Worm (Caenorhabditis elegans) whole organism, young adult: ENCODE data around the gene C01G10.17.

Experiments used
- F39B2.1 ChIP-seq: fragments of 200-800 bp; sonication (Bioruptor generic); IDR thresholded peaks from 2 replicates; pipeline ENCODE4 v1.3.6; 2022; ENCODE audit warnings: missing genetic modification reagents, missing genetic modification characterization, missing compliant biosample characterization
- F55B11.4 ChIP-seq: sonication (generic microtip); optimal IDR thresholded peaks from 2 replicates; lab custom pipeline; 2016; ENCODE audit warnings: missing compliant biosample characterization, missing genetic modification characterization, borderline replicate concordance; ENCODE audit not compliant: insufficient read depth
- F57A8.1 ChIP-seq: fragments of 200-800 bp; sonication (Bioruptor generic); optimal IDR thresholded peaks from 2 replicates; lab custom pipeline; 2018; ENCODE audit warnings: mild to moderate bottlenecking, missing genetic modification characterization, moderate library complexity, missing compliant biosample characterization
- K12H6.12 ChIP-seq: fragments of 200-800 bp; sonication (Bioruptor generic); optimal IDR thresholded peaks from 2 replicates; lab custom pipeline; 2018; ENCODE audit warnings: mild to moderate bottlenecking, missing genetic modification characterization, missing compliant biosample characterization
- Y53F4B.3 ChIP-seq: fragments of 200-800 bp; sonication (Bioruptor generic); IDR thresholded peaks from 2 replicates; pipeline ENCODE4 v1.3.6; 2022; ENCODE audit warnings: missing genetic modification reagents, missing genetic modification characterization, missing compliant biosample characterization
- ceh-58 ChIP-seq: fragments of 200-800 bp; sonication (Bioruptor generic); IDR thresholded peaks from 2 replicates; pipeline ENCODE4 v1.3.6; 2022; ENCODE audit warnings: missing genetic modification characterization, missing compliant biosample characterization
- ceh-79 ChIP-seq: sonication (generic microtip); optimal IDR thresholded peaks from 2 replicates; lab custom pipeline; 2017; ENCODE audit warnings: mild to moderate bottlenecking, missing genetic modification characterization, missing compliant biosample characterization
- ceh-91 ChIP-seq: fragments of 200-800 bp; sonication (Bioruptor generic); IDR thresholded peaks from 2 replicates; pipeline ENCODE4 v1.3.6; 2022; ENCODE audit warnings: missing genetic modification reagents, missing genetic modification characterization, missing compliant biosample characterization
- chd-7 ChIP-seq: sonication (generic microtip); optimal IDR thresholded peaks from 2 replicates; lab custom pipeline; 2016; ENCODE audit warnings: mild to moderate bottlenecking, missing genetic modification characterization, moderate library complexity, missing compliant biosample characterization
- dpff-1 ChIP-seq: sonication (generic microtip); optimal IDR thresholded peaks from 2 replicates; lab custom pipeline; 2017; ENCODE audit warnings: mild to moderate bottlenecking, missing genetic modification characterization, missing compliant biosample characterization
- egl-18 ChIP-seq: fragments of 200-800 bp; sonication (Bioruptor generic); IDR thresholded peaks from 2 replicates; pipeline ENCODE4 v1.3.6; 2022; ENCODE audit warnings: missing genetic modification reagents, missing genetic modification characterization, missing compliant biosample characterization
- ekl-4 ChIP-seq: fragments of 200-800 bp; sonication (Bioruptor generic); IDR thresholded peaks from 2 replicates; pipeline ENCODE4 v1.3.6; 2022; ENCODE audit warnings: missing genetic modification reagents, missing genetic modification characterization, missing compliant biosample characterization
- hlh-12 ChIP-seq: sonication (generic microtip); optimal IDR thresholded peaks from 2 replicates; lab custom pipeline; 2016; ENCODE audit warnings: missing genetic modification characterization, missing compliant biosample characterization
- hmg-1.2 ChIP-seq: fragments of 200-800 bp; sonication (Bioruptor generic); IDR thresholded peaks from 2 replicates; pipeline ENCODE4 v1.3.6; 2022; ENCODE audit warnings: missing genetic modification reagents, missing genetic modification characterization, missing compliant biosample characterization
- let-607 ChIP-seq, 2 experiments: fragments of 200-800 bp in 1 of 2; sonication (Bioruptor generic) in 1 of 2; sonication (generic microtip) in 1 of 2; optimal IDR thresholded peaks; 2 replicates each; lab custom pipeline; 2016 to 2018; ENCODE audit warnings: mild to moderate bottlenecking in 2 of 2, missing compliant biosample characterization in 2 of 2, missing genetic modification characterization in 2 of 2, moderate library complexity in 2 of 2, missing genotype in 1 of 2
- lin-35 ChIP-seq, 3 experiments: fragments of 150-350 bp in 2 of 3; sonication (generic microtip) in 1 of 3; optimal IDR thresholded peaks; 2 replicates each; lab custom pipeline; 2014 to 2018; ENCODE audit warnings: missing biosample characterization in 3 of 3, missing genetic modification characterization in 3 of 3, missing genetic modification reagents in 3 of 3
- lin-40 ChIP-seq: sonication (generic microtip); optimal IDR thresholded peaks from 2 replicates; lab custom pipeline; 2016; ENCODE audit warnings: missing genetic modification characterization, mild to moderate bottlenecking, missing compliant biosample characterization, missing genotype, missing genetic modification reagents
- mcd-1 ChIP-seq: fragments of 200-800 bp; sonication (Bioruptor generic); IDR thresholded peaks from 2 replicates; pipeline ENCODE4 v1.3.6; 2022; ENCODE audit warnings: missing genetic modification reagents, missing genetic modification characterization, missing compliant biosample characterization
- mel-28 ChIP-seq: sonication (generic microtip); optimal IDR thresholded peaks from 2 replicates; lab custom pipeline; 2016; ENCODE audit warnings: borderline replicate concordance, mild to moderate bottlenecking, missing genetic modification characterization, missing compliant biosample characterization
- mxl-1 ChIP-seq: sonication (generic microtip); optimal IDR thresholded peaks from 2 replicates; lab custom pipeline; 2016; ENCODE audit warnings: missing genetic modification characterization, missing compliant biosample characterization
- nfya-1 ChIP-seq: sonication (generic microtip); optimal IDR thresholded peaks from 2 replicates; lab custom pipeline; 2017; ENCODE audit warnings: antibody characterized with exemption, missing compliant biosample characterization, missing genetic modification characterization, borderline replicate concordance; ENCODE audit not compliant: insufficient read depth
- nfyb-1 ChIP-seq: fragments of 200-800 bp; sonication (Bioruptor generic); IDR thresholded peaks from 2 replicates; pipeline ENCODE4 v1.3.6; 2022; ENCODE audit warnings: missing genetic modification reagents, missing genetic modification characterization, missing compliant biosample characterization
- nhr-179 ChIP-seq: sonication (generic microtip); optimal IDR thresholded peaks from 2 replicates; lab custom pipeline; 2016; ENCODE audit warnings: mild to moderate bottlenecking, missing genetic modification characterization, missing compliant biosample characterization
- pha-4 ChIP-seq: fragments of 150-350 bp; sonication (generic microtip); optimal IDR thresholded peaks from 2 replicates; lab custom pipeline; 2014; ENCODE audit warnings: missing biosample characterization, missing genetic modification reagents, missing genetic modification characterization
- rcor-1 ChIP-seq: fragments of 200-800 bp; sonication (Bioruptor generic); IDR thresholded peaks from 2 replicates; pipeline ENCODE4 v1.3.6; 2022; ENCODE audit warnings: missing genetic modification reagents, missing genetic modification characterization, missing compliant biosample characterization
- rpc-1 ChIP-seq, 2 experiments: fragments of 150-350 bp in 1 of 2; sonication (generic microtip) in 1 of 2; optimal IDR thresholded peaks; 2 replicates each; lab custom pipeline; 2014 to 2018; ENCODE audit warnings: missing biosample characterization in 1 of 2, missing genetic modification characterization in 1 of 2, missing genetic modification reagents in 1 of 2, missing genotype in 1 of 2
- sea-2 ChIP-seq: fragments of 200-800 bp; sonication (Bioruptor generic); IDR thresholded peaks from 2 replicates; pipeline ENCODE4 v1.3.6; 2022; ENCODE audit warnings: missing genetic modification characterization, missing compliant biosample characterization
- snpc-1.1 ChIP-seq: sonication (generic microtip); optimal IDR thresholded peaks from 2 replicates; lab custom pipeline; 2017; ENCODE audit warnings: missing genetic modification characterization, mild to moderate bottlenecking, missing compliant biosample characterization, antibody characterized with exemption, moderate library complexity, missing genotype, missing genetic modification reagents; ENCODE audit not compliant: insufficient read depth
- snpc-4 ChIP-seq, 5 experiments: fragments of 150-350 bp in 1 of 5; sonication (generic microtip) in 4 of 5; optimal IDR thresholded peaks; 2 replicates each; lab custom pipeline; 2014 to 2018; ENCODE audit warnings: missing genetic modification characterization in 5 of 5, missing biosample characterization in 3 of 5, antibody characterized with exemption in 2 of 5, mild to moderate bottlenecking in 2 of 5, missing compliant biosample characterization in 2 of 5, missing genotype in 2 of 5, moderate library complexity in 2 of 5, missing genetic modification reagents in 1 of 5
- somi-1 ChIP-seq: fragments of 200-800 bp; sonication (Bioruptor generic); optimal IDR thresholded peaks from 2 replicates; lab custom pipeline; 2018; ENCODE audit warnings: mild to moderate bottlenecking, missing genetic modification characterization, missing compliant biosample characterization
- xnd-1 ChIP-seq: sonication (generic microtip); optimal IDR thresholded peaks from 2 replicates; lab custom pipeline; 2016; ENCODE audit warnings: missing genotype, missing genetic modification reagents, missing genetic modification characterization, missing compliant biosample characterization
- zim-3 ChIP-seq: sonication (generic microtip); optimal IDR thresholded peaks from 2 replicates; lab custom pipeline; 2017; ENCODE audit warnings: mild to moderate bottlenecking, missing genetic modification characterization, moderate library complexity, missing compliant biosample characterization
- ztf-25 ChIP-seq: fragments of 200-800 bp; sonication (Bioruptor generic); IDR thresholded peaks from 2 replicates; pipeline ENCODE4 v1.3.6; 2022; ENCODE audit warnings: missing genetic modification reagents, missing genetic modification characterization, missing compliant biosample characterization
- ztf-28 ChIP-seq: fragments of 200-800 bp; sonication (Bioruptor generic); IDR thresholded peaks from 2 replicates; pipeline ENCODE4 v1.3.6; 2022; ENCODE audit warnings: missing genetic modification reagents, missing genetic modification characterization, missing compliant biosample characterization
- ztf-6 ChIP-seq: fragments of 200-800 bp; sonication (Bioruptor generic); IDR thresholded peaks from 2 replicates; pipeline ENCODE4 v1.3.6; 2022; ENCODE audit warnings: missing genetic modification reagents, missing genetic modification characterization, missing compliant biosample characterization

Gene C01G10.17

ce11 chrV:15088613-15089012 is 1.9 kb upstream of the C01G10.17 start, which contains the start of gene C01G10.18:
Gene C01G10.18, minus strand, starts transcription at chrV:15088713.
- TF ChIP-seq ztf-28 (GFP tag; lab: Robert Waterston, UW) (no peak), hlh-12 (tag; lab: Kevin White, UChicago) (no peak), nhr-179 (tag; lab: Kevin White, UChicago) (no peak), ztf-25 (GFP tag; lab: Robert Waterston, UW) (no peak), ceh-91 (GFP tag; lab: Robert Waterston, UW) (no peak), ztf-6 (GFP tag; lab: Robert Waterston, UW) (no peak), xnd-1 (tag; lab: Kevin White, UChicago) (no peak), sea-2 (GFP tag; lab: Robert Waterston, UW) (no peak), let-607 (tag; optimal IDR thresholded peaks at IDR 0.05; lab: Kevin White, UChicago) (no peak), F55B11.4 (tag; lab: Kevin White, UChicago) (no peak), hmg-1.2 (GFP tag; lab: Robert Waterston, UW) (no peak), somi-1 (GFP tag; lab: Kevin White, UChicago) (no peak), nfyb-1 (GFP tag; lab: Robert Waterston, UW) (no peak), pha-4 (no peak), lin-40 (tag; lab: Kevin White, UChicago) (no peak), mcd-1 (GFP tag; lab: Robert Waterston, UW) (no peak), egl-18 (GFP tag; lab: Robert Waterston, UW) (no peak)

- TF ChIP-seq snpc-4 (GFP tag; optimal IDR thresholded peaks at IDR 0.05; lab: Kevin White, UChicago) (no peak), snpc-4 (tag; optimal IDR thresholded peaks at IDR 0.05; lab: Kevin White, UChicago) (no peak), chd-7 (tag; lab: Kevin White, UChicago) (no peak), F39B2.1 (GFP tag; lab: Robert Waterston, UW) (no peak), ceh-79 (tag; lab: Kevin White, UChicago) (no peak), rcor-1 (GFP tag; lab: Robert Waterston, UW) (no peak), Y53F4B.3 (GFP tag; lab: Robert Waterston, UW) (no peak), somi-1 (GFP tag; lab: Kevin White, UChicago) (no peak), zim-3 (no peak), rpc-1 (optimal IDR thresholded peaks at IDR 0.05; lab: Kevin White, UChicago) (no peak), rpc-1 (tag; optimal IDR thresholded peaks at IDR 0.05; lab: Kevin White, UChicago) (no peak), snpc-1.1 (tag; lab: Kevin White, UChicago) (no peak), ceh-58 (no peak), lin-35 (GFP tag; optimal IDR thresholded peaks at IDR 0.05; lab: Kevin White, UChicago) (no peak), ekl-4 (GFP tag; lab: Robert Waterston, UW) (no peak), nfya-1 (tag; lab: Kevin White, UChicago) (no peak), mel-28 (tag; lab: Kevin White, UChicago) (no peak), sea-2 (GFP tag; lab: Robert Waterston, UW) (no peak), mxl-1 (tag; lab: Kevin White, UChicago) (no peak)
Observed at ce11 chrV:15089438-15089837, 1.1 kb upstream of the C01G10.17 start, which contains the start of the genes C01G10.5 and C01G10.4. Gene C01G10.5, minus strand, starts transcription at chrV:15089538. Gene C01G10.4, plus strand, starts transcription at chrV:15089740.

- TF ChIP-seq K12H6.12 (tag; lab: Kevin White, UChicago) = no peak
- no peak for TF ChIP-seq F57A8.1
- no peak for TF ChIP-seq dpff-1
- TF ChIP-seq, all 124 proteins: peak for 0
Observed at ce11 chrV:15092666-15093065, 2.1 kb downstream of the C01G10.17 start, which contains the start of gene txt-12. Gene txt-12, plus strand, starts transcription at chrV:15092966.
